Fruit fly (Drosophila melanogaster) whole organism, embryonic: ENCODE results near the gene CG33160.
A peak's percentile ranks its signal among the peaks of the same experiment; 100 is the strongest.

Experiments
- CG10431 ChIP-seq: fragments of 200-800 bp; sonication (Bioruptor generic); optimal IDR thresholded peaks from 3 replicates; lab custom pipeline; 2018; ENCODE audit warnings: missing biosample characterization, mild to moderate bottlenecking, missing genetic modification characterization
- CG11695 ChIP-seq: fragments of 200-800 bp; sonication (Bioruptor generic); IDR thresholded peaks from 3 replicates; pipeline ENCODE4 v1.3.6; 2022; ENCODE audit warnings: missing biosample characterization, missing genetic modification characterization
- CG12391 ChIP-seq: fragments of 200-800 bp; sonication (Bioruptor generic); optimal IDR thresholded peaks from 3 replicates; lab custom pipeline; 2018; ENCODE audit warnings: missing biosample characterization, mild to moderate bottlenecking, missing genetic modification characterization, moderate library complexity
- CG13424 ChIP-seq: fragments of 200-800 bp; sonication (Bioruptor generic); optimal IDR thresholded peaks from 2 replicates; lab custom pipeline; 2019; ENCODE audit warnings: missing biosample characterization, mild to moderate bottlenecking, missing genetic modification characterization, moderate library complexity
- CG15479 ChIP-seq: fragments of 200-800 bp; sonication (Bioruptor generic); optimal IDR thresholded peaks from 3 replicates; lab custom pipeline; 2019; ENCODE audit warnings: missing biosample characterization, mild to moderate bottlenecking, missing genetic modification characterization, moderate library complexity
- CG17912 ChIP-seq: fragments of 200-800 bp; sonication (Bioruptor generic); optimal IDR thresholded peaks from 2 replicates; lab custom pipeline; 2018; ENCODE audit warnings: missing biosample characterization, mild to moderate bottlenecking, missing genetic modification characterization
- CG2889 ChIP-seq: fragments of 200-800 bp; sonication (Bioruptor generic); IDR thresholded peaks from 3 replicates; pipeline ENCODE4 v1.3.6; 2022; ENCODE audit warnings: missing biosample characterization, missing genetic modification characterization
- CG3065 ChIP-seq: fragments of 200-800 bp; sonication (Bioruptor generic); optimal IDR thresholded peaks from 2 replicates; lab custom pipeline; 2016; ENCODE audit warnings: missing biosample characterization, missing genetic modification characterization
- CG34224 ChIP-seq: fragments of 200-800 bp; sonication (Bioruptor generic); IDR thresholded peaks from 3 replicates; pipeline ENCODE4 v1.3.6; 2022; ENCODE audit warnings: missing biosample characterization, missing genetic modification characterization; ENCODE audit not compliant: partially characterized antibody
- CG34376 ChIP-seq: fragments of 200-800 bp; sonication (Bioruptor generic); optimal IDR thresholded peaks from 2 replicates; lab custom pipeline; 2018; ENCODE audit warnings: missing biosample characterization, mild to moderate bottlenecking, missing genetic modification characterization
- CG6791 ChIP-seq: fragments of 200-800 bp; sonication (Bioruptor generic); IDR thresholded peaks from 3 replicates; pipeline ENCODE4 v1.3.6; 2022; ENCODE audit warnings: missing biosample characterization, missing genetic modification characterization; ENCODE audit not compliant: partially characterized antibody
- CG7987 ChIP-seq: fragments of 200-800 bp; sonication (Bioruptor generic); optimal IDR thresholded peaks from 2 replicates; lab custom pipeline; 2018; ENCODE audit warnings: missing biosample characterization, mild to moderate bottlenecking, missing genetic modification characterization, moderate library complexity
- Drgx ChIP-seq: fragments of 200-800 bp; sonication (Bioruptor generic); IDR thresholded peaks from 2 replicates; pipeline ENCODE4 v1.3.6; 2022; ENCODE audit warnings: missing biosample characterization, missing genetic modification characterization
- Hr51 ChIP-seq, 2 experiments: fragments of 200-800 bp; sonication (Bioruptor generic); optimal IDR thresholded peaks; 2 replicates in 1 of 2; 3 replicates in 1 of 2; lab custom pipeline; 2016 to 2018; ENCODE audit warnings: missing biosample characterization in 2 of 2, missing genetic modification characterization in 2 of 2, mild to moderate bottlenecking in 1 of 2, moderate library complexity in 1 of 2
- Rfx ChIP-seq: fragments of 200-800 bp; sonication (Bioruptor generic); IDR thresholded peaks from 2 replicates; pipeline ENCODE4 v1.3.6; 2022; ENCODE audit warnings: missing biosample characterization, missing genetic modification characterization
- Sin3A ChIP-seq: fragments of >200 bp; optimal IDR thresholded peaks from 2 replicates; lab custom pipeline; 2018
- Trl ChIP-seq, 3 experiments: fragments of >200 bp in 2 of 3; fragments of 200-800 bp in 1 of 3; sonication (Bioruptor generic) in 1 of 3; optimal IDR thresholded peaks; 2 replicates in 1 of 3; 3 replicates in 2 of 3; lab custom pipeline; 2016 to 2017; ENCODE audit warnings: missing biosample characterization in 1 of 3, missing genetic modification characterization in 1 of 3
- Usf ChIP-seq: fragments of 200-800 bp; sonication (Bioruptor generic); optimal IDR thresholded peaks from 2 replicates; lab custom pipeline; 2017; ENCODE audit warnings: missing genotype, missing biosample characterization, missing genetic modification characterization
- ato ChIP-seq: fragments of 200-800 bp; sonication (Bioruptor generic); IDR thresholded peaks from 2 replicates; pipeline ENCODE4 v1.3.6; 2022; ENCODE audit warnings: missing biosample characterization, missing genetic modification characterization; ENCODE audit not compliant: partially characterized antibody
- bbx ChIP-seq: fragments of 200-800 bp; sonication (Bioruptor generic); IDR thresholded peaks from 2 replicates; pipeline ENCODE4 v1.3.6; 2022; ENCODE audit warnings: missing biosample characterization, missing genetic modification characterization; ENCODE audit not compliant: partially characterized antibody
- cato ChIP-seq: fragments of 200-800 bp; sonication (Bioruptor generic); optimal IDR thresholded peaks from 2 replicates; lab custom pipeline; 2016; ENCODE audit warnings: missing biosample characterization, missing genetic modification characterization, borderline replicate concordance
- caup ChIP-seq: fragments of 200-800 bp; sonication (Bioruptor generic); optimal IDR thresholded peaks from 3 replicates; lab custom pipeline; 2017; ENCODE audit warnings: missing biosample characterization, mild to moderate bottlenecking, missing genetic modification characterization, moderate library complexity; ENCODE audit not compliant: severe bottlenecking
- cg ChIP-seq: fragments of 200-800 bp; sonication (Bioruptor generic); optimal IDR thresholded peaks from 3 replicates; lab custom pipeline; 2019; ENCODE audit warnings: missing biosample characterization, mild to moderate bottlenecking, missing genetic modification characterization, moderate library complexity
- crol ChIP-seq: fragments of 200-800 bp; sonication (Bioruptor generic); IDR thresholded peaks from 2 replicates; pipeline ENCODE4 v1.3.6; 2022; ENCODE audit warnings: missing biosample characterization, missing genetic modification characterization
- ftz-f1 ChIP-seq: fragments of 200-800 bp; sonication (Bioruptor generic); optimal IDR thresholded peaks from 2 replicates; lab custom pipeline; 2016; ENCODE audit warnings: missing biosample characterization, missing genetic modification characterization
- gt ChIP-seq: fragments of 200-800 bp; sonication (Bioruptor generic); IDR thresholded peaks from 2 replicates; pipeline ENCODE4 v1.3.6; 2022; ENCODE audit warnings: missing biosample characterization, missing genetic modification characterization
- ham ChIP-seq: fragments of 200-800 bp; sonication (Bioruptor generic); IDR thresholded peaks from 2 replicates; pipeline ENCODE4 v1.3.6; 2022; ENCODE audit warnings: missing biosample characterization, missing genetic modification characterization
- jigr1 ChIP-seq: fragments of 200-800 bp; sonication (Bioruptor generic); IDR thresholded peaks from 3 replicates; pipeline ENCODE4 v1.3.6; 2022; ENCODE audit warnings: missing biosample characterization, missing genetic modification characterization
- jumu ChIP-seq: fragments of 200-800 bp; sonication (Bioruptor generic); optimal IDR thresholded peaks from 3 replicates; lab custom pipeline; 2016; ENCODE audit warnings: missing biosample characterization, missing genetic modification characterization
- kah ChIP-seq: fragments of 200-800 bp; sonication (Bioruptor generic); optimal IDR thresholded peaks from 2 replicates; lab custom pipeline; 2018; ENCODE audit warnings: missing biosample characterization, mild to moderate bottlenecking, missing genetic modification characterization
- nom ChIP-seq: fragments of 200-800 bp; sonication (Bioruptor generic); optimal IDR thresholded peaks from 2 replicates; lab custom pipeline; 2017; ENCODE audit warnings: missing biosample characterization, missing genetic modification characterization, mild to moderate bottlenecking, moderate library complexity, missing genetic modification reagents
- pfk ChIP-seq: fragments of 200-800 bp; sonication (Bioruptor generic); optimal IDR thresholded peaks from 2 replicates; lab custom pipeline; 2018; ENCODE audit warnings: missing biosample characterization, mild to moderate bottlenecking, missing genetic modification characterization, moderate library complexity
- rib ChIP-seq: fragments of 200-800 bp; sonication (Bioruptor generic); IDR thresholded peaks from 2 replicates; pipeline ENCODE4 v1.3.6; 2022; ENCODE audit warnings: missing biosample characterization, missing genetic modification characterization
- slbo ChIP-seq: fragments of 200-800 bp; sonication (Bioruptor generic); IDR thresholded peaks from 2 replicates; pipeline ENCODE4 v1.3.6; 2022; ENCODE audit warnings: missing biosample characterization, missing genetic modification characterization
- sr ChIP-seq: fragments of 200-800 bp; sonication (Bioruptor generic); IDR thresholded peaks from 3 replicates; pipeline ENCODE4 v1.3.6; 2022; ENCODE audit warnings: missing biosample characterization, missing genetic modification characterization
- stc ChIP-seq: fragments of 200-800 bp; sonication (Bioruptor generic); IDR thresholded peaks from 2 replicates; pipeline ENCODE4 v1.3.6; 2022; ENCODE audit warnings: missing biosample characterization, missing genetic modification characterization
- tgo ChIP-seq: fragments of 200-800 bp; sonication (Bioruptor generic); IDR thresholded peaks from 3 replicates; pipeline ENCODE4 v1.3.6; 2022; ENCODE audit warnings: missing biosample characterization, missing genetic modification characterization
- twi ChIP-seq: fragments of 200-800 bp; optimal IDR thresholded peaks from 2 replicates; lab custom pipeline; 2019; ENCODE audit warnings: missing biosample characterization, mild to moderate bottlenecking, missing genetic modification characterization, moderate library complexity
- wor ChIP-seq: fragments of 200-800 bp; sonication (Bioruptor generic); IDR thresholded peaks from 2 replicates; pipeline ENCODE4 v1.3.6; 2022; ENCODE audit warnings: missing biosample characterization, missing genetic modification characterization

Gene CG33160

dm6 chr3L:3166200-3166695 lies 39.9 kb downstream of the CG33160 start, which contains the start of gene Asciz:
Gene Asciz (minus strand): TSS chr3L:3166250.
- TF ChIP-seq wor (GFP tag; lab: Robert Waterston, UW) (no peak), CG2889 (GFP tag; lab: Robert Waterston, UW) (no peak), jumu (GFP tag; lab: Kevin White, UChicago) (no peak), bbx (GFP tag; lab: Robert Waterston, UW) (no peak), stc (GFP tag; lab: Robert Waterston, UW) (no peak), Rfx (GFP tag; lab: Robert Waterston, UW) (peak; percentile 28; the same call in 1 of the 2 replicates), Sin3A (lab: Kevin White, UChicago) (no peak), CG15479 (GFP tag; lab: Kevin White, UChicago) (peak; percentile 4), Hr51 (GFP tag; optimal IDR thresholded peaks at IDR 0.05; lab: Kevin White, UChicago) (no peak), nom (GFP tag; lab: Kevin White, UChicago) (no peak), tgo (GFP tag; lab: Robert Waterston, UW) (no peak)

DNA sequence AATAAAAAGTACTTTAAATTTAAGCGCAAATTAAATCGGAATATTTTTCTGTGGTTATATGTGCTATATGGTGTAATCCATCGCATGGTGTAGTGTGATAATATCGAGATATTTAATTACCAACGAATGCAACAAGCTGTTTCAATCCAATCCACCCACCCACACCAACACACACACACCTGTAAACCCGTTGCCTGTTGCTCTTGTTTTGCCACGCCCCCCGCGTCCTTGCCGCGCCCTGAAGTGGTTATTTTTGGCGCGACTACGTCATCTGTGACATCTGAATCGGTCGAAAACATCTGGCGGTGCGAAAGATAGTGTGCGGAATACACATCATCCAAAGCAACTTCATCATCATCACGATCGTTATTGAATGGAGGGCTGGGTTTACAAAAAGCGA lies 40.8 kb downstream of the CG33160 start:
- no peak for TF ChIP-seq CG34224
- peak; percentile 66 for TF ChIP-seq crol (GFP tag; lab: Robert Waterston, UW)
- no peak for TF ChIP-seq jigr1
- TF ChIP-seq CG17912 (GFP tag; lab: Kevin White, UChicago): no peak
- peak; percentile 85 for TF ChIP-seq CG3065 (GFP tag; lab: Kevin White, UChicago)
- peak; percentile 52 for TF ChIP-seq ftz-f1 (GFP tag; lab: Kevin White, UChicago)
- TF ChIP-seq CG12391 (tag; lab: Kevin White, UChicago): no peak
- TF ChIP-seq caup (GFP tag; lab: Kevin White, UChicago): no peak
- TF ChIP-seq CG11695: no peak
- peak; percentile 56 for TF ChIP-seq twi (tag; lab: Kevin White, UChicago)
- TF ChIP-seq slbo (GFP tag; lab: Robert Waterston, UW): no peak
- TF ChIP-seq Drgx (GFP tag; lab: Robert Waterston, UW): no peak
- no peak for TF ChIP-seq pfk (GFP tag; lab: Kevin White, UChicago)
- no peak for TF ChIP-seq CG13424
- peak; percentile 54 for TF ChIP-seq cg (GFP tag; lab: Kevin White, UChicago)
- no peak for TF ChIP-seq cato
- no peak for TF ChIP-seq CG7987
- peak; percentile 26 for TF ChIP-seq CG34376
- 0 out of 2 replicates have a peak, but pooled peaks have one; percentile 9 for TF ChIP-seq rib (GFP tag; lab: Robert Waterston, UW)
- TF ChIP-seq CG6791 (GFP tag; lab: Robert Waterston, UW): no peak
- TF ChIP-seq Trl (optimal IDR thresholded peaks at IDR 0.05; lab: Kevin White, UChicago): no peak
- TF ChIP-seq Trl (GFP tag; optimal IDR thresholded peaks at IDR 0.05; lab: Kevin White, UChicago): no peak
- no peak for TF ChIP-seq Usf
- no peak for TF ChIP-seq ato (GFP tag; lab: Robert Waterston, UW)
- TF ChIP-seq CG10431 (GFP tag; lab: Kevin White, UChicago): no peak
- no peak for TF ChIP-seq ham (GFP tag; lab: Robert Waterston, UW)
- no peak for TF ChIP-seq gt (GFP tag; lab: Robert Waterston, UW)
- TF ChIP-seq sr (GFP tag; lab: Robert Waterston, UW): 0 out of 3 replicates have a peak, but pooled peaks have one; percentile 29
- peak; percentile 61 for TF ChIP-seq kah
